Worm (Caenorhabditis elegans) whole organism, L4 larva: ENCODE measurements around the gene gcp-2.2.
A peak's percentile ranks its signal among the peaks of the same experiment; 100 is the strongest.

Experiments used
- F26F4.8 ChIP-seq: fragments of 200-800 bp; sonication (Bioruptor generic); conservative IDR thresholded peaks from 2 replicates; pipeline ENCODE4 v1.3.6; 2022; ENCODE audit warnings: missing genetic modification characterization, missing compliant biosample characterization
- F37D6.2 ChIP-seq: sonication (generic microtip); optimal IDR thresholded peaks from 2 replicates; lab custom pipeline; 2016; ENCODE audit warnings: mild to moderate bottlenecking, missing genetic modification characterization, missing compliant biosample characterization
- F49E8.2 ChIP-seq: sonication (generic microtip); optimal IDR thresholded peaks from 2 replicates; lab custom pipeline; 2016; ENCODE audit warnings: missing compliant biosample characterization, mild to moderate bottlenecking, missing genetic modification characterization, borderline replicate concordance
- R02D3.7 ChIP-seq: fragments of 150-350 bp; sonication (generic microtip); optimal IDR thresholded peaks from 3 replicates; lab custom pipeline; 2014; ENCODE audit warnings: missing biosample characterization, missing genetic modification characterization
- T26A8.4 ChIP-seq: fragments of 200-800 bp; sonication (Bioruptor generic); IDR thresholded peaks from 2 replicates; pipeline ENCODE4 v1.3.6; 2022; ENCODE audit warnings: missing genetic modification characterization, missing compliant biosample characterization
- Y105C5A.15 ChIP-seq: fragments of 200-800 bp; sonication (Bioruptor generic); IDR thresholded peaks from 2 replicates; pipeline ENCODE4 v1.3.6; 2022; ENCODE audit warnings: missing genetic modification characterization, missing compliant biosample characterization
- Y48G9A.11 ChIP-seq: fragments of 200-800 bp; sonication (Bioruptor generic); IDR thresholded peaks from 2 replicates; pipeline ENCODE4 v1.3.6; 2022; ENCODE audit warnings: missing genetic modification reagents, missing genetic modification characterization, missing compliant biosample characterization
- Y5F2A.4 ChIP-seq: fragments of 200-800 bp; sonication (Bioruptor generic); optimal IDR thresholded peaks from 2 replicates; lab custom pipeline; 2018; ENCODE audit warnings: mild to moderate bottlenecking, missing genetic modification characterization, missing compliant biosample characterization
- ZK337.2 ChIP-seq: fragments of 200-800 bp; sonication (Bioruptor generic); IDR thresholded peaks from 2 replicates; pipeline ENCODE4 v1.3.6; 2022; ENCODE audit warnings: missing genetic modification reagents, missing genetic modification characterization, missing compliant biosample characterization
- aha-1 ChIP-seq: fragments of 150-350 bp; peaks from one replicate; lab custom pipeline; 2014; ENCODE audit warnings: missing biosample characterization, missing genetic modification characterization
- aly-2 ChIP-seq: sonication (generic microtip); optimal IDR thresholded peaks from 2 replicates; lab custom pipeline; 2018; ENCODE audit warnings: missing biosample characterization, missing genetic modification characterization
- ama-1 ChIP-seq: fragments of 150-350 bp; optimal IDR thresholded peaks from 2 replicates; lab custom pipeline; 2014; ENCODE audit warnings: inconsistent platforms, mixed read lengths
- arid-1 ChIP-seq: fragments of 200-800 bp; sonication (Bioruptor generic); conservative IDR thresholded peaks from 2 replicates; pipeline ENCODE4 v1.3.6; 2022; ENCODE audit warnings: missing genetic modification reagents, missing genetic modification characterization, missing compliant biosample characterization
- ceh-44 ChIP-seq: fragments of 200-800 bp; sonication (Bioruptor generic); IDR thresholded peaks from 2 replicates; pipeline ENCODE4 v1.3.6; 2022; ENCODE audit warnings: missing genetic modification reagents, missing genetic modification characterization, missing compliant biosample characterization
- ceh-62 ChIP-seq: sonication (generic microtip); optimal IDR thresholded peaks from 2 replicates; lab custom pipeline; 2017; ENCODE audit warnings: missing biosample characterization, missing genetic modification characterization
- ceh-82 ChIP-seq: sonication (generic microtip); optimal IDR thresholded peaks from 2 replicates; lab custom pipeline; 2017; ENCODE audit warnings: missing biosample characterization, missing genetic modification characterization
- ces-1 ChIP-seq: fragments of 150-350 bp; sonication (generic microtip); optimal IDR thresholded peaks from 4 replicates; lab custom pipeline; 2014; ENCODE audit warnings: missing biosample characterization, missing genetic modification reagents, missing genetic modification characterization
- ctbp-1 ChIP-seq: fragments of 200-800 bp; sonication (Bioruptor generic); IDR thresholded peaks from 2 replicates; pipeline ENCODE4 v1.3.6; 2022; ENCODE audit warnings: missing genetic modification reagents, missing genetic modification characterization, missing compliant biosample characterization
- daf-12 ChIP-seq: fragments of 150-350 bp; optimal IDR thresholded peaks from 2 replicates; lab custom pipeline; 2014; ENCODE audit warnings: missing biosample characterization, missing genetic modification reagents, missing genetic modification characterization
- duxl-1 ChIP-seq: sonication (generic microtip); optimal IDR thresholded peaks from 2 replicates; lab custom pipeline; 2016; ENCODE audit warnings: mild to moderate bottlenecking, missing genetic modification characterization, moderate library complexity, missing compliant biosample characterization; ENCODE audit not compliant: poor library complexity
- egl-27 ChIP-seq: sonication (generic microtip); optimal IDR thresholded peaks from 3 replicates; lab custom pipeline; 2017; ENCODE audit warnings: missing biosample characterization, missing genetic modification reagents, missing genetic modification characterization
- fkh-10 ChIP-seq: fragments of 150-350 bp; optimal IDR thresholded peaks from 2 replicates; lab custom pipeline; 2014; ENCODE audit warnings: missing biosample characterization, missing genetic modification reagents, missing genetic modification characterization
- hlh-11 ChIP-seq: fragments of 200-800 bp; sonication (Bioruptor generic); optimal IDR thresholded peaks from 2 replicates; lab custom pipeline; 2018; ENCODE audit warnings: mild to moderate bottlenecking, missing genetic modification characterization, missing compliant biosample characterization
- hlh-30 ChIP-seq: sonication (generic microtip); optimal IDR thresholded peaks from 2 replicates; lab custom pipeline; 2017; ENCODE audit warnings: antibody characterized with exemption, mild to moderate bottlenecking, missing genetic modification characterization, missing compliant biosample characterization; ENCODE audit not compliant: insufficient read depth
- jun-1 ChIP-seq: fragments of 150-350 bp; optimal IDR thresholded peaks from 2 replicates; lab custom pipeline; 2014; ENCODE audit warnings: missing biosample characterization, missing genetic modification reagents, missing genetic modification characterization
- lim-7 ChIP-seq: fragments of 200-800 bp; sonication (Bioruptor generic); IDR thresholded peaks from 2 replicates; pipeline ENCODE4 v1.3.6; 2022; ENCODE audit warnings: missing genetic modification characterization, missing compliant biosample characterization
- lin-38 ChIP-seq: fragments of 200-800 bp; sonication (Bioruptor generic); IDR thresholded peaks from 2 replicates; pipeline ENCODE4 v1.3.6; 2022; ENCODE audit warnings: missing genetic modification reagents, missing genetic modification characterization, missing compliant biosample characterization
- lin-39 ChIP-seq: fragments of 150-350 bp; optimal IDR thresholded peaks from 2 replicates; lab custom pipeline; 2014; ENCODE audit warnings: missing biosample characterization, missing genetic modification reagents, missing genetic modification characterization
- lsy-2 ChIP-seq, 2 experiments: fragments of 150-350 bp in 1 of 2; sonication (generic microtip) in 1 of 2; optimal IDR thresholded peaks; 2 replicates each; lab custom pipeline; 2014 to 2017; ENCODE audit warnings: missing biosample characterization in 2 of 2, missing genetic modification characterization in 2 of 2
- madf-5 ChIP-seq, 2 experiments: fragments of 200-800 bp; sonication (Bioruptor generic); IDR thresholded peaks; 2 replicates each; pipeline ENCODE4 v1.3.6; 2022; ENCODE audit warnings: missing compliant biosample characterization in 2 of 2, missing genetic modification characterization in 2 of 2
- mdl-1 ChIP-seq, 2 experiments: fragments of 150-350 bp in 1 of 2; sonication (generic microtip) in 1 of 2; optimal IDR thresholded peaks; 2 replicates each; lab custom pipeline; 2014 to 2017; ENCODE audit warnings: missing biosample characterization in 2 of 2, missing genetic modification characterization in 2 of 2
- mdt-29 ChIP-seq: fragments of 200-800 bp; sonication (Bioruptor generic); IDR thresholded peaks from 2 replicates; pipeline ENCODE4 v1.3.6; 2022; ENCODE audit warnings: missing genetic modification reagents, missing genetic modification characterization, missing compliant biosample characterization
- mep-1 ChIP-seq: fragments of 150-350 bp; sonication (generic microtip); optimal IDR thresholded peaks from 3 replicates; lab custom pipeline; 2014; ENCODE audit warnings: missing biosample characterization, missing genetic modification characterization
- mxl-3 ChIP-seq: fragments of 200-800 bp; sonication (Bioruptor generic); optimal IDR thresholded peaks from 2 replicates; lab custom pipeline; 2018; ENCODE audit warnings: mild to moderate bottlenecking, missing genetic modification characterization, missing compliant biosample characterization
- nhr-102 ChIP-seq: sonication (generic microtip); optimal IDR thresholded peaks from 2 replicates; lab custom pipeline; 2016; ENCODE audit warnings: mild to moderate bottlenecking, missing genetic modification characterization, moderate library complexity, missing compliant biosample characterization
- nhr-237 ChIP-seq: sonication (generic microtip); optimal IDR thresholded peaks from 2 replicates; lab custom pipeline; 2017; ENCODE audit warnings: missing biosample characterization, missing genetic modification characterization
- nhr-25 ChIP-seq: sonication (generic microtip); optimal IDR thresholded peaks from 2 replicates; lab custom pipeline; 2017; ENCODE audit warnings: missing genetic modification characterization, mild to moderate bottlenecking, missing compliant biosample characterization, antibody characterized with exemption, moderate library complexity, borderline replicate concordance; ENCODE audit not compliant: insufficient read depth
- nhr-41 ChIP-seq: fragments of 200-800 bp; sonication (Bioruptor generic); IDR thresholded peaks from 2 replicates; pipeline ENCODE4 v1.3.6; 2022; ENCODE audit warnings: missing genetic modification reagents, missing genetic modification characterization, missing compliant biosample characterization
- nhr-48 ChIP-seq: sonication (generic microtip); optimal IDR thresholded peaks from 2 replicates; lab custom pipeline; 2016; ENCODE audit warnings: mild to moderate bottlenecking, missing genetic modification characterization, missing compliant biosample characterization
- nhr-77 ChIP-seq: fragments of 150-350 bp; optimal IDR thresholded peaks from 2 replicates; lab custom pipeline; 2014; ENCODE audit warnings: missing biosample characterization, missing genetic modification characterization
- pha-4 ChIP-seq, 2 experiments: fragments of 150-350 bp in 1 of 2; fragments of 200-800 bp in 1 of 2; sonication (Bioruptor generic) in 1 of 2; IDR thresholded peaks in 1 of 2; optimal IDR thresholded peaks in 1 of 2; 2 replicates each; pipeline versions ENCODE4 v1.3.6 to Lab custom; 2014 to 2022; ENCODE audit warnings: missing genetic modification characterization in 2 of 2, missing genetic modification reagents in 2 of 2, missing biosample characterization in 1 of 2, missing compliant biosample characterization in 1 of 2
- pqm-1 ChIP-seq: sonication (generic microtip); optimal IDR thresholded peaks from 2 replicates; lab custom pipeline; 2017; ENCODE audit warnings: missing biosample characterization, missing genetic modification characterization
- rbr-2 ChIP-seq: sonication (generic microtip); optimal IDR thresholded peaks from 2 replicates; lab custom pipeline; 2016; ENCODE audit warnings: missing genotype, missing genetic modification characterization, missing compliant biosample characterization
- snpc-4 ChIP-seq: fragments of 150-350 bp; optimal IDR thresholded peaks from 2 replicates; lab custom pipeline; 2014; ENCODE audit warnings: missing biosample characterization, missing genetic modification characterization
- spr-1 ChIP-seq: sonication (generic microtip); optimal IDR thresholded peaks from 2 replicates; lab custom pipeline; 2016; ENCODE audit warnings: mild to moderate bottlenecking, missing genetic modification characterization, missing compliant biosample characterization
- tag-97 ChIP-seq: fragments of 200-800 bp; sonication (Bioruptor generic); IDR thresholded peaks from 2 replicates; pipeline ENCODE4 v1.3.6; 2022; ENCODE audit warnings: missing genetic modification characterization, missing compliant biosample characterization
- unc-62 ChIP-seq, 3 experiments: fragments of 150-350 bp in 1 of 3; sonication (generic microtip); optimal IDR thresholded peaks in 2 of 3; peaks in 1 of 3; 1 replicate in 1 of 3; 2 replicates in 2 of 3; lab custom pipeline; 2014 to 2017; ENCODE audit warnings: missing biosample characterization in 3 of 3, missing genetic modification characterization in 3 of 3, missing genetic modification reagents in 3 of 3, missing genotype in 1 of 3
- zfp-2 ChIP-seq: sonication (generic microtip); optimal IDR thresholded peaks from 2 replicates; lab custom pipeline; 2016; ENCODE audit warnings: mild to moderate bottlenecking, missing genetic modification characterization, missing compliant biosample characterization
- zfp-3 ChIP-seq: fragments of 200-800 bp; sonication (Bioruptor generic); conservative IDR thresholded peaks from 2 replicates; pipeline ENCODE4 v1.3.6; 2022; ENCODE audit warnings: missing genetic modification reagents, missing genetic modification characterization, missing compliant biosample characterization
- zip-11 ChIP-seq: fragments of 200-800 bp; sonication (Bioruptor generic); IDR thresholded peaks from 2 replicates; pipeline ENCODE4 v1.3.6; 2022; ENCODE audit warnings: missing genetic modification characterization, missing compliant biosample characterization
- ztf-7 ChIP-seq: fragments of 150-350 bp; optimal IDR thresholded peaks from 2 replicates; lab custom pipeline; 2014; ENCODE audit warnings: missing biosample characterization, missing genetic modification characterization

gcp-2.2 gene

DNA sequence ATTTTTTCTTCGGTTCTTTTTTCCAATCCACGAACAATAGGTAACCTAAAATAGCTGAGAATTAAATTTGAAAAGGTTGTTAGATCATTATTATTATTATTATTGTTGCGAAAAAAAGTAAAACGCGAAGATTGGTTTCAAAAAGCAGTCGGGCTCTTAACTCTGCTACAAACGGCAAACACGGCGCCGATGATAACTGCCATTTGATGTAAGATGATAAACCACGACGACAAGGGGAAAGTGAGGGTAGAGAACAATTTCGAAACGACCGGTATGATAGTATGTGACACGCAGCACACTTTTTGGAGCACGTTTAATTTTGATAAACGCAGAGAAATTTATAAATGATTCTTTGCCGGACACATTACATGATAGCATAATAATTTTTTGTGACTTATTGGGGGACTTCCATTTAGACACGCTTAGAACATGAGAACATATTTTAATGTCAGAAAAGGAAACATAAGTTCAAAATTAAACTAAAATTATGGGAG is 18.5 kb upstream of the gcp-2.2 start, which contains the start of gene hpo-34 (continued):
- no peak for TF ChIP-seq madf-5 (GFP tag; IDR thresholded peaks at IDR 0.05; lab: Robert Waterston, UW)
- TF ChIP-seq fkh-10 (GFP tag; lab: Kevin White, UChicago): no peak
- no peak for TF ChIP-seq ztf-7 (tag; lab: Kevin White, UChicago)
- no peak for TF ChIP-seq nhr-25
- peak; percentile 77 for TF ChIP-seq nhr-102
- no peak for TF ChIP-seq Y48G9A.11 (GFP tag; lab: Robert Waterston, UW)
- no peak for TF ChIP-seq mxl-3
- no peak for TF ChIP-seq ZK337.2 (GFP tag; lab: Robert Waterston, UW)
- no peak for TF ChIP-seq ctbp-1 (GFP tag; lab: Robert Waterston, UW)
- TF ChIP-seq hlh-30 (tag; lab: Kevin White, UChicago): peak; percentile 47
- TF ChIP-seq ces-1 (GFP tag; lab: Kevin White, UChicago): no peak
- no peak for TF ChIP-seq F37D6.2
- TF ChIP-seq ceh-44 (GFP tag; lab: Robert Waterston, UW): no peak
- peak in 1 of 2 experiments; percentile 56 for TF ChIP-seq mdl-1 (tag; optimal IDR thresholded peaks at IDR 0.05; lab: Kevin White, UChicago)
- TF ChIP-seq Y105C5A.15 (GFP tag; lab: Robert Waterston, UW): no peak
- TF ChIP-seq F49E8.2 (tag; lab: Kevin White, UChicago): no peak
- no peak for TF ChIP-seq tag-97 (GFP tag; lab: Robert Waterston, UW)
- TF ChIP-seq duxl-1 (tag; lab: Kevin White, UChicago): no peak
- no peak for TF ChIP-seq ceh-62 (tag; lab: Kevin White, UChicago)
- no peak for TF ChIP-seq aly-2 (tag; lab: Kevin White, UChicago)
- no peak for TF ChIP-seq spr-1 (tag; lab: Kevin White, UChicago)
- no peak for TF ChIP-seq daf-12
- TF ChIP-seq hlh-11 (tag; lab: Kevin White, UChicago): peak; percentile 85
- TF ChIP-seq pha-4 (GFP tag; IDR thresholded peaks at IDR 0.05; lab: Robert Waterston, UW): no peak
- no peak for TF ChIP-seq pha-4 (tag; optimal IDR thresholded peaks at IDR 0.05; lab: Kevin White, UChicago)
- TF ChIP-seq aha-1 (tag; lab: Kevin White, UChicago): no peak
- TF ChIP-seq nhr-77: peak; percentile 72
- no peak for TF ChIP-seq zip-11 (GFP tag; lab: Robert Waterston, UW)
- TF ChIP-seq R02D3.7 (tag; lab: Kevin White, UChicago): no peak
- TF ChIP-seq arid-1 (GFP tag; lab: Robert Waterston, UW): no peak
- no peak for TF ChIP-seq egl-27
- TF ChIP-seq jun-1 (tag; lab: Kevin White, UChicago): no peak
- TF ChIP-seq nhr-237 (tag; lab: Kevin White, UChicago): no peak
- no peak for TF ChIP-seq rbr-2 (tag; lab: Kevin White, UChicago)
- no peak for TF ChIP-seq ama-1 (lab: Kevin White, UChicago)
- TF ChIP-seq nhr-48 (tag; lab: Kevin White, UChicago): peak; percentile 41
- no peak for TF ChIP-seq snpc-4 (tag; lab: Kevin White, UChicago)
- no peak for TF ChIP-seq F26F4.8 (GFP tag; lab: Robert Waterston, UW)
- no peak for TF ChIP-seq lin-38 (GFP tag; lab: Robert Waterston, UW)
- TF ChIP-seq unc-62 (GFP tag; optimal IDR thresholded peaks at IDR 0.05 in 1 of 2; lab: Kevin White, UChicago): no peak
- no peak for TF ChIP-seq unc-62 (tag; optimal IDR thresholded peaks at IDR 0.05; lab: Kevin White, UChicago)
- 0 out of 2 replicates have a peak, but pooled peaks have one; percentile 20 for TF ChIP-seq nhr-41 (GFP tag; lab: Robert Waterston, UW)
- no peak for TF ChIP-seq mep-1
- peak in 1 of 2 experiments; percentile 39 for TF ChIP-seq lsy-2 (tag; optimal IDR thresholded peaks at IDR 0.05; lab: Kevin White, UChicago)
- no peak for TF ChIP-seq zfp-3 (GFP tag; lab: Robert Waterston, UW)
- TF ChIP-seq ceh-82 (tag; lab: Kevin White, UChicago): no peak
- no peak for TF ChIP-seq lin-39 (tag; lab: Kevin White, UChicago)
- no peak for TF ChIP-seq zfp-2 (tag; lab: Kevin White, UChicago)
- TF ChIP-seq mdt-29 (GFP tag; lab: Robert Waterston, UW): no peak
- TF ChIP-seq Y5F2A.4 (GFP tag; lab: Kevin White, UChicago): no peak
- peak; percentile 91 for TF ChIP-seq pqm-1 (tag; lab: Kevin White, UChicago)
- no peak for TF ChIP-seq T26A8.4 (GFP tag; lab: Robert Waterston, UW)
- TF ChIP-seq lim-7 (GFP tag; lab: Robert Waterston, UW): no peak
